Worm (Caenorhabditis elegans) whole organism, young adult: ENCODE measurements around the gene nhr-16.

Experiments
- B0261.1 ChIP-seq: sonication (generic microtip); optimal IDR thresholded peaks from 2 replicates; lab custom pipeline; 2016; ENCODE audit warnings: mild to moderate bottlenecking, missing genetic modification characterization, moderate library complexity, missing compliant biosample characterization
- F57C9.4 ChIP-seq: sonication (generic microtip); optimal IDR thresholded peaks from 2 replicates; lab custom pipeline; 2017; ENCODE audit warnings: mild to moderate bottlenecking, missing genetic modification characterization, missing compliant biosample characterization
- ama-1 ChIP-seq, 3 experiments: fragments of 150-350 bp in 1 of 3; sonication (generic microtip) in 2 of 3; optimal IDR thresholded peaks; 2 replicates each; lab custom pipeline; 2014 to 2018; ENCODE audit warnings: missing biosample characterization in 2 of 3, missing genetic modification characterization in 2 of 3, missing genetic modification reagents in 2 of 3
- attf-6 ChIP-seq: fragments of 200-800 bp; sonication (Bioruptor generic); IDR thresholded peaks from 2 replicates; pipeline ENCODE4 v1.3.6; 2022; ENCODE audit warnings: missing genetic modification reagents, missing genetic modification characterization, missing compliant biosample characterization
- dpl-1 ChIP-seq: fragments of 150-350 bp; optimal IDR thresholded peaks from 2 replicates; lab custom pipeline; 2014; ENCODE audit warnings: missing biosample characterization, missing genetic modification reagents, missing genetic modification characterization
- nhr-80 ChIP-seq: sonication (generic microtip); optimal IDR thresholded peaks from 2 replicates; lab custom pipeline; 2016; ENCODE audit warnings: missing genetic modification characterization, missing compliant biosample characterization
- rcor-1 ChIP-seq: fragments of 200-800 bp; sonication (Bioruptor generic); IDR thresholded peaks from 2 replicates; pipeline ENCODE4 v1.3.6; 2022; ENCODE audit warnings: missing genetic modification reagents, missing genetic modification characterization, missing compliant biosample characterization
- tbp1 ChIP-seq: fragments of 200-800 bp; sonication (Bioruptor generic); optimal IDR thresholded peaks from 2 replicates; lab custom pipeline; 2018; ENCODE audit warnings: mild to moderate bottlenecking, missing genetic modification characterization, missing compliant biosample characterization
- unc-130 ChIP-seq: sonication (generic microtip); optimal IDR thresholded peaks from 2 replicates; lab custom pipeline; 2016; ENCODE audit warnings: missing genetic modification reagents, missing genetic modification characterization, missing compliant biosample characterization

DNA sequence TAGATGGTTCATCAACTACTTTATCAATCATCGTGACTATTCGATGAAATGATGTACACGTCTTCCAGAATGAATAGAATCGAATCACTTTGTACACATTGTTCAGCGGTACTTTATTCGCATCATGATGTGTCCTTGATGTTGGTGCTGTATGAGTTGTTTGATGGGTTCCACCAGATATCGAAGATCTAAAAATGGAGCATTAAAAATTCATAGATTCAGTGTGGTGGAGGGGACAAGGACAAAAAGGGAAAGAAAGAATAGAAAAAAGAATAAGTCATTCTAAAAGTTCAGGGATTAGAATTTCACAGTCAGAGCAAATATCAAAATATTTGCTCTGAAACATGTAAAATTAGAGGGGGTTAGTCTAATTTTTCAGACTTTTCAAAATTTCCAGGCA, 6.2 kb downstream of the nhr-16 start:
- TF ChIP-seq F57C9.4 (tag; lab: Kevin White, UChicago) (no peak), B0261.1 (no peak), dpl-1 (no peak), nhr-80 (no peak), tbp1 (GFP tag; lab: Kevin White, UChicago) (no peak), unc-130 (GFP tag; lab: Kevin White, UChicago) (no peak), ama-1 (optimal IDR thresholded peaks at IDR 0.05; lab: Kevin White, UChicago) (no peak), ama-1 (GFP tag; optimal IDR thresholded peaks at IDR 0.05; lab: Kevin White, UChicago) (no peak), attf-6 (GFP tag; lab: Robert Waterston, UW) (no peak), rcor-1 (GFP tag; lab: Robert Waterston, UW) (no peak)
